Fruit fly (Drosophila melanogaster) whole organism, embryonic: Measurements from ENCODE around the gene Srg3.

ENCODE experiments used
- CG10979 ChIP-seq: fragments of 200-800 bp; sonication (Bioruptor generic); optimal IDR thresholded peaks from 2 replicates; lab custom pipeline; 2018; ENCODE audit warnings: missing biosample characterization, mild to moderate bottlenecking, missing genetic modification characterization, moderate library complexity
- CG12744 ChIP-seq: fragments of 200-800 bp; sonication (Bioruptor generic); optimal IDR thresholded peaks from 2 replicates; lab custom pipeline; 2016; ENCODE audit warnings: missing biosample characterization, missing genetic modification characterization
- CG13424 ChIP-seq: fragments of 200-800 bp; sonication (Bioruptor generic); optimal IDR thresholded peaks from 2 replicates; lab custom pipeline; 2019; ENCODE audit warnings: missing biosample characterization, mild to moderate bottlenecking, missing genetic modification characterization, moderate library complexity
- CG15479 ChIP-seq: fragments of 200-800 bp; sonication (Bioruptor generic); optimal IDR thresholded peaks from 3 replicates; lab custom pipeline; 2019; ENCODE audit warnings: missing biosample characterization, mild to moderate bottlenecking, missing genetic modification characterization, moderate library complexity
- CG17328 ChIP-seq: fragments of 200-800 bp; sonication (Bioruptor generic); IDR thresholded peaks from 2 replicates; pipeline ENCODE4 v1.3.6; 2022; ENCODE audit warnings: missing biosample characterization, missing genetic modification characterization
- CG1792 ChIP-seq: fragments of 200-800 bp; sonication (Bioruptor generic); optimal IDR thresholded peaks from 2 replicates; lab custom pipeline; 2016; ENCODE audit warnings: missing biosample characterization, missing genetic modification characterization
- CG18764 ChIP-seq: fragments of 200-800 bp; sonication (Bioruptor generic); optimal IDR thresholded peaks from 3 replicates; lab custom pipeline; 2016; ENCODE audit warnings: missing biosample characterization, missing genetic modification characterization
- CG2889 ChIP-seq: fragments of 200-800 bp; sonication (Bioruptor generic); IDR thresholded peaks from 3 replicates; pipeline ENCODE4 v1.3.6; 2022; ENCODE audit warnings: missing biosample characterization, missing genetic modification characterization
- CG30020 ChIP-seq: fragments of 200-800 bp; optimal IDR thresholded peaks from 2 replicates; lab custom pipeline; 2019; ENCODE audit warnings: missing biosample characterization, mild to moderate bottlenecking, missing genetic modification characterization, moderate library complexity
- CG31224 ChIP-seq: fragments of 200-800 bp; sonication (Bioruptor generic); IDR thresholded peaks from 2 replicates; pipeline ENCODE4 v1.3.6; 2022; ENCODE audit warnings: missing biosample characterization, missing genetic modification characterization
- CG3281 ChIP-seq: fragments of 200-800 bp; sonication (Bioruptor generic); optimal IDR thresholded peaks from 3 replicates; lab custom pipeline; 2017; ENCODE audit warnings: missing biosample characterization, mild to moderate bottlenecking, missing genetic modification characterization
- CG34224 ChIP-seq: fragments of 200-800 bp; sonication (Bioruptor generic); IDR thresholded peaks from 3 replicates; pipeline ENCODE4 v1.3.6; 2022; ENCODE audit warnings: missing biosample characterization, missing genetic modification characterization; ENCODE audit not compliant: partially characterized antibody
- CG3847 ChIP-seq: fragments of 200-800 bp; sonication (Bioruptor generic); IDR thresholded peaks from 2 replicates; pipeline ENCODE4 v1.3.6; 2022; ENCODE audit warnings: missing biosample characterization, missing genetic modification characterization
- CG3995 ChIP-seq: fragments of 200-800 bp; sonication (Bioruptor generic); optimal IDR thresholded peaks from 3 replicates; lab custom pipeline; 2016; ENCODE audit warnings: missing biosample characterization, missing genetic modification characterization
- CG4328 ChIP-seq: fragments of 200-800 bp; sonication (Bioruptor generic); optimal IDR thresholded peaks from 3 replicates; lab custom pipeline; 2017; ENCODE audit warnings: missing biosample characterization, missing genetic modification reagents, missing genetic modification characterization
- CG6254 ChIP-seq: fragments of 200-800 bp; sonication (Bioruptor generic); optimal IDR thresholded peaks from 3 replicates; lab custom pipeline; 2017; ENCODE audit warnings: mild to moderate bottlenecking, missing biosample characterization, missing genetic modification reagents, missing genetic modification characterization
- CG7271 ChIP-seq: fragments of 200-800 bp; sonication (Bioruptor generic); optimal IDR thresholded peaks from 2 replicates; lab custom pipeline; 2018; ENCODE audit warnings: missing biosample characterization, mild to moderate bottlenecking, missing genetic modification characterization, moderate library complexity
- CG8924 ChIP-seq: fragments of 200-800 bp; optimal IDR thresholded peaks from 3 replicates; lab custom pipeline; 2019; ENCODE audit warnings: missing biosample characterization, mild to moderate bottlenecking, missing genetic modification characterization, moderate library complexity
- CG9817 ChIP-seq: fragments of 200-800 bp; sonication (Bioruptor generic); optimal IDR thresholded peaks from 2 replicates; lab custom pipeline; 2018; ENCODE audit warnings: missing biosample characterization, mild to moderate bottlenecking, missing genetic modification characterization, moderate library complexity
- Deaf1 ChIP-seq: fragments of 200-800 bp; optimal IDR thresholded peaks from 3 replicates; lab custom pipeline; 2019; ENCODE audit warnings: missing biosample characterization, mild to moderate bottlenecking, missing genetic modification characterization, moderate library complexity
- Doc3 ChIP-seq: fragments of 200-800 bp; sonication (Bioruptor generic); IDR thresholded peaks from 3 replicates; pipeline ENCODE4 v1.3.6; 2022; ENCODE audit warnings: missing biosample characterization, missing genetic modification characterization; ENCODE audit not compliant: partially characterized antibody
- Elba2 ChIP-seq: fragments of 200-800 bp; sonication (Bioruptor generic); optimal IDR thresholded peaks from 3 replicates; lab custom pipeline; 2016; ENCODE audit warnings: missing biosample characterization, missing genetic modification characterization
- HLH4C ChIP-seq: fragments of 200-800 bp; sonication (Bioruptor generic); IDR thresholded peaks from 3 replicates; pipeline ENCODE4 v1.3.6; 2022; ENCODE audit warnings: missing biosample characterization, missing genetic modification characterization; ENCODE audit not compliant: partially characterized antibody
- Hr3 ChIP-seq: fragments of 200-800 bp; sonication (Bioruptor generic); optimal IDR thresholded peaks from 3 replicates; lab custom pipeline; 2016; ENCODE audit warnings: missing biosample characterization, missing genetic modification characterization
- Hr78 ChIP-seq, 2 experiments: fragments of 200-800 bp in 1 of 2; fragments of >200 bp in 1 of 2; sonication (Bioruptor generic) in 1 of 2; optimal IDR thresholded peaks; 2 replicates each; lab custom pipeline; 2017 to 2019; ENCODE audit warnings: missing biosample characterization in 2 of 2, missing genetic modification characterization in 2 of 2, mild to moderate bottlenecking in 1 of 2, moderate library complexity in 1 of 2
- Lim3 ChIP-seq: fragments of 200-800 bp; sonication (Bioruptor generic); IDR thresholded peaks from 2 replicates; pipeline ENCODE4 v1.3.6; 2022; ENCODE audit warnings: missing biosample characterization, missing genetic modification characterization
- Nf-YB ChIP-seq: fragments of 200-800 bp; sonication (Bioruptor generic); optimal IDR thresholded peaks from 3 replicates; lab custom pipeline; 2019; ENCODE audit warnings: missing biosample characterization, mild to moderate bottlenecking, missing genetic modification characterization, moderate library complexity
- NfI ChIP-seq: fragments of 200-800 bp; sonication (Bioruptor generic); optimal IDR thresholded peaks from 3 replicates; lab custom pipeline; 2018; ENCODE audit warnings: missing biosample characterization, mild to moderate bottlenecking, missing genetic modification characterization, moderate library complexity
- amos ChIP-seq: fragments of 200-800 bp; sonication (Bioruptor generic); IDR thresholded peaks from 2 replicates; pipeline ENCODE4 v1.3.6; 2022; ENCODE audit warnings: missing biosample characterization, missing genetic modification characterization; ENCODE audit not compliant: partially characterized antibody
- ase ChIP-seq: fragments of 200-800 bp; sonication (Bioruptor generic); IDR thresholded peaks from 3 replicates; pipeline ENCODE4 v1.3.6; 2022; ENCODE audit warnings: missing biosample characterization, missing genetic modification characterization
- br ChIP-seq: fragments of >200 bp; optimal IDR thresholded peaks from 2 replicates; lab custom pipeline; 2017
- cas ChIP-seq: fragments of 200-800 bp; sonication (Bioruptor generic); IDR thresholded peaks from 2 replicates; pipeline ENCODE4 v1.3.6; 2022; ENCODE audit warnings: missing biosample characterization, missing genetic modification characterization
- da ChIP-seq: fragments of 200-800 bp; sonication (Bioruptor generic); optimal IDR thresholded peaks from 2 replicates; lab custom pipeline; 2016; ENCODE audit warnings: missing biosample characterization, missing genetic modification characterization
- danr ChIP-seq: fragments of 200-800 bp; sonication (Bioruptor generic); IDR thresholded peaks from 2 replicates; pipeline ENCODE4 v1.3.6; 2022; ENCODE audit warnings: missing biosample characterization, missing genetic modification characterization
- gem ChIP-seq: fragments of 200-800 bp; sonication (Bioruptor generic); optimal IDR thresholded peaks from 2 replicates; lab custom pipeline; 2019; ENCODE audit warnings: missing biosample characterization, mild to moderate bottlenecking, missing genetic modification characterization, moderate library complexity
- gt ChIP-seq: fragments of 200-800 bp; sonication (Bioruptor generic); IDR thresholded peaks from 2 replicates; pipeline ENCODE4 v1.3.6; 2022; ENCODE audit warnings: missing biosample characterization, missing genetic modification characterization
- insv ChIP-seq, 2 experiments: fragments of 200-800 bp; sonication (Bioruptor generic); optimal IDR thresholded peaks; 3 replicates each; lab custom pipeline; 2016 to 2018; ENCODE audit warnings: missing biosample characterization in 2 of 2, missing genetic modification characterization in 2 of 2
- knrl ChIP-seq: fragments of 200-800 bp; sonication (Bioruptor generic); IDR thresholded peaks from 3 replicates; pipeline ENCODE4 v1.3.6; 2022; ENCODE audit warnings: missing biosample characterization, missing genetic modification characterization; ENCODE audit not compliant: partially characterized antibody
- lbe ChIP-seq: fragments of 200-800 bp; sonication (Bioruptor generic); optimal IDR thresholded peaks from 2 replicates; lab custom pipeline; 2016; ENCODE audit warnings: missing biosample characterization, mild to moderate bottlenecking, missing genetic modification characterization
- nmo ChIP-seq: fragments of 200-800 bp; sonication (Bioruptor generic); optimal IDR thresholded peaks from 2 replicates; lab custom pipeline; 2018; ENCODE audit warnings: missing biosample characterization, mild to moderate bottlenecking, missing genetic modification characterization, moderate library complexity
- nom ChIP-seq: fragments of 200-800 bp; sonication (Bioruptor generic); optimal IDR thresholded peaks from 2 replicates; lab custom pipeline; 2017; ENCODE audit warnings: missing biosample characterization, missing genetic modification characterization, mild to moderate bottlenecking, moderate library complexity, missing genetic modification reagents
- pb ChIP-seq: fragments of 200-800 bp; sonication (Bioruptor generic); optimal IDR thresholded peaks from 3 replicates; lab custom pipeline; 2016; ENCODE audit warnings: missing biosample characterization, missing genetic modification characterization
- run ChIP-seq: fragments of 200-800 bp; sonication (Bioruptor generic); optimal IDR thresholded peaks from 3 replicates; lab custom pipeline; 2018; ENCODE audit warnings: missing biosample characterization, mild to moderate bottlenecking, missing genetic modification characterization
- sd ChIP-seq: fragments of 200-800 bp; sonication (Bioruptor generic); optimal IDR thresholded peaks from 3 replicates; lab custom pipeline; 2018; ENCODE audit warnings: missing biosample characterization, mild to moderate bottlenecking, missing genetic modification characterization, moderate library complexity
- sug ChIP-seq: fragments of 200-800 bp; optimal IDR thresholded peaks from 2 replicates; lab custom pipeline; 2019; ENCODE audit warnings: missing biosample characterization, mild to moderate bottlenecking, missing genetic modification characterization, moderate library complexity
- tgo ChIP-seq: fragments of 200-800 bp; sonication (Bioruptor generic); IDR thresholded peaks from 3 replicates; pipeline ENCODE4 v1.3.6; 2022; ENCODE audit warnings: missing biosample characterization, missing genetic modification characterization
- zfh1 ChIP-seq: fragments of 200-800 bp; sonication (Bioruptor generic); IDR thresholded peaks from 3 replicates; pipeline ENCODE4 v1.3.6; 2022; ENCODE audit warnings: missing biosample characterization, missing genetic modification characterization
- zfh2 ChIP-seq: fragments of 200-800 bp; sonication (Bioruptor generic); optimal IDR thresholded peaks from 2 replicates; lab custom pipeline; 2016; ENCODE audit warnings: missing biosample characterization, missing genetic modification characterization

Gene Srg3

dm6 chr3L:9422636-9423419 lies 20.2 kb upstream of the Srg3 start, which contains the start of gene aay (continued):
- peak; percentile 98 for TF ChIP-seq CG9817 (tag; lab: Kevin White, UChicago)
- TF ChIP-seq nom (GFP tag; lab: Kevin White, UChicago), result peak; percentile 94
- peak; percentile 66 to 81 for TF ChIP-seq insv (GFP tag; optimal IDR thresholded peaks at IDR 0.05; lab: Kevin White, UChicago)
- TF ChIP-seq CG18764 (GFP tag; lab: Kevin White, UChicago), result peak; percentile 98
- TF ChIP-seq amos (GFP tag; lab: Robert Waterston, UW), result no peak
- peak; percentile 99 for TF ChIP-seq CG13424 (tag; lab: Kevin White, UChicago)
- TF ChIP-seq CG12744, result peak; percentile 98
- peak; percentile 82 for TF ChIP-seq CG3995
- TF ChIP-seq ase (GFP tag; lab: Robert Waterston, UW), result peak; percentile 98
- TF ChIP-seq sd, result peak; percentile 96
- peak; percentile 98 for TF ChIP-seq sug (tag; lab: Kevin White, UChicago)
- TF ChIP-seq tgo (GFP tag; lab: Robert Waterston, UW), result peak; percentile 98
- peak; percentile 98 for TF ChIP-seq CG3847 (GFP tag; lab: Robert Waterston, UW)
- TF ChIP-seq br (lab: Kevin White, UChicago), result no peak
- no peak; the same call in 2 of the 3 replicates for TF ChIP-seq knrl (GFP tag; lab: Robert Waterston, UW)
- TF ChIP-seq Nf-YB (GFP tag; lab: Kevin White, UChicago), result peak; percentile 92
- TF ChIP-seq Elba2 (GFP tag; lab: Kevin White, UChicago), result peak; percentile 93
- TF ChIP-seq CG31224 (GFP tag; lab: Robert Waterston, UW), result peak; percentile 94
- peak; percentile 97 for TF ChIP-seq CG6254
- no peak for TF ChIP-seq Doc3 (GFP tag; lab: Robert Waterston, UW)
- peak; percentile 100 for TF ChIP-seq CG8924 (tag; lab: Kevin White, UChicago)
- peak; percentile 99 for TF ChIP-seq CG10979
- TF ChIP-seq CG4328 (GFP tag; lab: Kevin White, UChicago), result peak; percentile 97
- TF ChIP-seq CG1792 (GFP tag; lab: Kevin White, UChicago), result peak; percentile 97
- peak; percentile 57; the same call in 2 of the 3 replicates for TF ChIP-seq CG34224 (GFP tag; lab: Robert Waterston, UW)
- 0 out of 3 replicates have a peak, but pooled peaks have one; percentile 37 for TF ChIP-seq HLH4C (GFP tag; lab: Robert Waterston, UW)
- TF ChIP-seq nmo (GFP tag; lab: Kevin White, UChicago), result peak; percentile 99
- peak; percentile 99 for TF ChIP-seq run (tag; lab: Kevin White, UChicago)
- peak in 1 of 2 experiments; percentile 96 for TF ChIP-seq Hr78 (GFP tag; optimal IDR thresholded peaks at IDR 0.05; lab: Kevin White, UChicago)
- peak; percentile 100 for TF ChIP-seq gem (tag; lab: Kevin White, UChicago)
- peak; percentile 97 for TF ChIP-seq CG2889 (GFP tag; lab: Robert Waterston, UW)
- TF ChIP-seq CG17328 (GFP tag; lab: Robert Waterston, UW), result peak; percentile 99
- peak; percentile 97 for TF ChIP-seq pb
- TF ChIP-seq Lim3 (GFP tag; lab: Robert Waterston, UW), result peak; percentile 93
- TF ChIP-seq cas (GFP tag; lab: Robert Waterston, UW), result peak; percentile 93
- TF ChIP-seq CG3281 (GFP tag; lab: Kevin White, UChicago), result peak; percentile 98
- peak; percentile 94 for TF ChIP-seq da (GFP tag; lab: Kevin White, UChicago)
- TF ChIP-seq Deaf1 (tag; lab: Kevin White, UChicago), result peak; percentile 90
- TF ChIP-seq zfh2 (GFP tag; lab: Kevin White, UChicago), result peak; percentile 96
- TF ChIP-seq danr (GFP tag; lab: Robert Waterston, UW), result peak; percentile 97
- TF ChIP-seq CG7271 (tag; lab: Kevin White, UChicago), result peak; percentile 96
- peak; percentile 99 for TF ChIP-seq zfh1 (GFP tag; lab: Robert Waterston, UW)
- TF ChIP-seq CG15479 (GFP tag; lab: Kevin White, UChicago), result peak; percentile 71
- TF ChIP-seq gt (GFP tag; lab: Robert Waterston, UW), result peak; percentile 96
- TF ChIP-seq CG30020 (tag; lab: Kevin White, UChicago), result peak; percentile 89
- TF ChIP-seq Hr3 (GFP tag; lab: Kevin White, UChicago), result peak; percentile 99
- TF ChIP-seq NfI (GFP tag; lab: Kevin White, UChicago), result peak; percentile 99
- TF ChIP-seq lbe (GFP tag; lab: Kevin White, UChicago), result peak; percentile 97
